Fruit fly (Drosophila melanogaster) whole organism: Measurements from ENCODE around the gene CG2182.

ENCODE experiments used
- CG8478 ChIP-seq: fragments of >200 bp; optimal IDR thresholded peaks from 2 replicates; lab custom pipeline; 2018; ENCODE audit warnings: inconsistent platforms
- Dll ChIP-seq: fragments of >200 bp; optimal IDR thresholded peaks from 2 replicates; lab custom pipeline; 2017
- EcR ChIP-seq, 2 experiments: fragments of >200 bp; optimal IDR thresholded peaks; 2 replicates each; lab custom pipeline; 2017; ENCODE audit warnings: missing biosample characterization in 2 of 2, missing genetic modification characterization in 2 of 2, missing genetic modification reagents in 2 of 2
- pan ChIP-seq: fragments of >200 bp; optimal IDR thresholded peaks from 2 replicates; lab custom pipeline; 2017
- psq ChIP-seq: fragments of >200 bp; optimal IDR thresholded peaks from 2 replicates; lab custom pipeline; 2017
- usp ChIP-seq: fragments of >200 bp; optimal IDR thresholded peaks from 2 replicates; lab custom pipeline; 2017; ENCODE audit warnings: missing biosample characterization, missing genetic modification characterization, mixed read lengths

CG2182 gene

DNA sequence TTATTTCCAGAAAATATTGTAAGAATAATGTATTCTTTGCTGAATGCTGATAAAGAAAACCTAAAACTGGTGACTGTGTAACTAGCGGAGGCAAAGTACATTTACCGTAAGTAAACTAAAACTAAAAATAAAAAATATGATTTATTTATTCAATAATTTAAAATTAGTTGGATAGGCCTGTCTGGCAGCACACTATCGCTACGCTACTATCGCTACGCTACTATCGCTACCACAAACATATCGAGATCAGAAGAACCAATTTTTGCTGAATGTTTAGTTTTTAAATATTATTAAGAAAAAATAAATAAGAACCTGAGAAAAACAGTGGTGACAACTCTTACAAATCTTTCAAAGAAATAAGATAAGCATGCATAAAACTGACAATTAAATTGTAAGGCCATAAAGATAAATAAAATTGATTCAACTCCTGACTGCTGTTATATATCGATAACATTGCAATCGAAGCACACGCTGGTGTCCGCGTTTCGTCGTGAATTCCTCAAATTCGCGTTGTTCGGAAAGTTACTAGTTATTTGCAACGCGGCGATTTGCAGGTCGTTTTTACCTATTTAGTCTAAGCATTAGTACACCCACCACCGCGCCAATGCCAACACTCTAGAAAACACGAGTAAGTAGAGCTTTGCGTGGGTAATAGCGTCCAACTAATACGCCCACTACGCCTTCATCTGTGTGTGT is 634 bp upstream of the CG2182 start, which contains the start of gene Wdr33:
Gene Wdr33 (plus strand): TSS at position 438 of the 696 bp plus-strand sequence.
- TF ChIP-seq usp (no peak), pan (lab: Kevin White, UChicago) (no peak), Dll (lab: Kevin White, UChicago) (no peak), EcR (GFP tag; optimal IDR thresholded peaks at IDR 0.05; lab: Kevin White, UChicago) (no peak), CG8478 (no peak), psq (lab: Kevin White, UChicago) (no peak)

DNA sequence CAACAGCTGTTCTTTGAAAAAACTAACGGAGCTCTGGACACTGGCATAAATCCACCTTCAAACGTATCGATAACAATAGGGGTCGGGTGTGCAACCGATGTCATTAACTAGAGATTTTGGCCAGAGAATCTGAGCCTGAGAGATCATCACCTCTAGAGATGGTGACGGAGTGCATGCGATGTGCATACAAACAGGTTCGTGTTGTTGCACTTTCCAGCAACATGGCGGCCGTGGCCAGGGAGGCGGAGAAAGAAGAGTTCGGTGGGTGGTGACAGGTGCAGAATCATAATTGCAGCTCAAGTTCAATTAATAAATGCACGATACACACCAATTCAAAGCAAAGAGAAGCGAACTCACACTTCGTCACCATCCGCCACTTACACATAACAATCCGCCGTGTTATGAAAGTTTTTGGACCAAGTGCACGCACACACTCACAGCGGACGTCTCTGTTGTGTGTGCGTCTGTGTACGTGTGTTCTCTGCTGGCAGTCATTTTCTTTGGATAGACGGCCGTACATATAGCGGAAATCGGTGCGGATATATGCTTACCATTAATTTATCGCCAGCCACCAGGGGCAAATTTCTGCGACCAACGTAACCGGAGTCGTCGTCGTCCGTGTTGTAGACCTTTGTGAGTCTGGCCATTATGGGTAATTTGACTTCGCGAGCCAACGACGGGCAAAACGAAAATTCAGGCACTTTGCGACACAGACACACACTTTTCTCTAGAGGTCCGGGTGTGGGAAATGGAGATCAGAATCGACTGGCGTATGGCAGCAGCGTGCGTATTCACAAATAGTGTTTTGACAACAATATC is 519 bp downstream of the CG2182 start:
- no peak for TF ChIP-seq psq (lab: Kevin White, UChicago)
- no peak for TF ChIP-seq pan (lab: Kevin White, UChicago)

DNA sequence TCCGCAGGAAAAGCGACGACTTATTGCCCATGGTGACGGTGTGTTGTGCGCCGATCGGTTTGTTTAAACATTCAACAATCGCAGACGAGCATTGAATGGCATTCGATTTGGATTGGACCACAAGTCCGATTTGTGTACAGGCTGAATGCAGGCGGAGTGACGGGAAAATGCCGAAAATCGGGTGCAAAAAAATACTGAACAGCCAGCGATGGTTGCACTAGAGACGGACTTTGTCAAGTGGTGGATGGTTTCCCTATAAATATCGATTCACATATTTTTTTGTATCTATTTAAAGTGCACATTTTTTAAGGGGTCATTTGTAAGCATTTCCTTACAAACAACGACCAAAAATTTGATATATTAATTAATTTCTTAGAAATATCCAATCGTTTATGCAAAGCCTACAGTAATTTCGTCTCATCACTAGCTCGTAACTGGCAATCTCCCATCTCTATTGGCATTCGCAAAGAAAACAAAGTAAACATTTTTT is 5.0 kb downstream of the CG2182 start, which contains the start of the genes elm and MED27:
Gene elm (minus strand): TSS at position 170 of the 490 bp plus-strand sequence.
Gene MED27 (plus strand): TSS at position 448 of the 490 bp plus-strand sequence.
- TF ChIP-seq usp: no peak
- TF ChIP-seq pan (lab: Kevin White, UChicago): no peak
- TF ChIP-seq CG8478: no peak
- no peak for TF ChIP-seq psq (lab: Kevin White, UChicago)

DNA sequence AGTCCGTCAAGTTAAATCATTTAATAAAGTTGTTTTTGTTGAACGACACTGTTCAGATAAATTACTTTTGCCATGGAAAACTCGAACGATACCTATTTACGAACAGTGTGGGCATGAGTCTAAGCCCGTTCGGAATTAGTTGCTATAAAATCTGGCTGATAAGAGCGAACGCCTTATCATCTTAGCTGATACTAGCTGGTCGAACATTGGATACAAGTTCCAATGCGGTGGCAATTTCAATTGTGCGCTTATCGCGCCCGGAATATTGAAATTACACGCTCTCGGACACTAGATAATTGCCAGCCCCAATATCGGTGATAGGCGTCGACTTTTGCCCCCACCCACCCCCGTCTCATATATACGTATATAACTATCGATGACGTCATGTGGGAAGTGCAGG is 5.8 kb downstream of the CG2182 start:
- no peak for TF ChIP-seq CG8478
- TF ChIP-seq usp: no peak
- TF ChIP-seq psq (lab: Kevin White, UChicago): no peak
- TF ChIP-seq pan (lab: Kevin White, UChicago): no peak
- TF ChIP-seq Dll (lab: Kevin White, UChicago): no peak
- TF ChIP-seq EcR (GFP tag; optimal IDR thresholded peaks at IDR 0.05; lab: Kevin White, UChicago): no peak

DNA sequence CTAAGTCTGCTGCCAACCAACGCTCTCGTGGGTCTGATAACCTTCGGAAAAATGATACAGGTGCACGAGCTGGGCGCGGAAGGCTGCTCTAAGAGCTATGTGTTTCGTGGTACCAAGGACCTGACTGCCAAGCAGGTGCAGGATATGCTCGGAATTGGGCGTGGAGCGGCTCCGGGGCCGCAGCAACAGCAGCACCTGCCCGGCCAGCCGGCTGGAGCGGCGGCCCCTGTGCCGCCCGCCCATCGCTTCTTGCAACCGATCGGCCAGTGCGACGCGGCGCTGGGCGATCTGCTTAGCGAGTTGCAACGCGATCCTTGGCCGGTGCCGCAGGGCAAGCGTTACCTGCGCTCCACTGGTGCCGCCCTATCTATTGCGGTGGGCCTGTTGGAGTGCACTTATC is 9.8 kb downstream of the CG2182 start:
- TF ChIP-seq usp (no peak), psq (lab: Kevin White, UChicago) (no peak), pan (lab: Kevin White, UChicago) (no peak), Dll (lab: Kevin White, UChicago) (no peak), CG8478 (no peak), EcR (GFP tag; optimal IDR thresholded peaks at IDR 0.05; lab: Kevin White, UChicago) (no peak)

DNA sequence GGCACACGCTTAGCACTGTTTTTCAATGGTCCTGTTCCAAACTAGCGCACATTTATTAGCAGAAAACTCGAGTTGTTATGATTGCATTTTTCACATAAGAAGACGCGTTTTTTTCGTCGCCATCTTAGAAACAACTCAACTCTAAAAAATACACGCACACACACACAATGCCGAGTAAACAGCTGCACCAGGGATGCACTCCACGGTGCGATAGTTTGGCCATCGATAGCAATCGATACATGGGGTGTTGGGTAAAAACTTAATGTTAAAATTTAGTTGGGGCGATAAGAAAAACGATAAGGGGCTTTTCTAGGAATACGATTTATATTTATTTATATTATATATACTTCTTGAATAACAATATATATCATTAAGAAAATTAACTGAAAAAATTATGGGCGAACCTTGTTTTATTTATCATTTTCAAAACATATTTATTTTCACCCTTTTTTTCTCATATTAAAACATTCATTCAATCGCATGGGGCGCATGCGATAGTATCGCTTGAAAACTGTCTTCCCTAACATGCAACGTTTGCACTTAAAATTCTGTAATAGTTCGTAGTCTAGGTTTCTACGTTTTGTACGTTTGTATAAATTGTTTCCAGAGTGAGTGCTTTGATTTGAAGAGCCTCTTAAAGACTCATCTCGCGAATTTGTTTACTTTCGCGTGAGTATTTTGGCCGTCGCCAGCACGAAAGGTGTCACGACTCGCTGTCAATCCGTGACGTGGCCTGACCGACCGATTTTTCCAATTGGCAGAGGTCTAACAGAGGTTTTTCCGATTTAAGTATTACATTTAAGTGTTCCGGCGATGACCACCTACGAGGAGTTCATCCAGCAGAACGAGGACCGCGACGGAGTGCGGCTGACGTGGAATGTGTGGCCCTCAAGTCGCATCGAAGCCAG is 10.9 kb downstream of the CG2182 start, which contains the start of the genes MTA1-like and Sec23:
Gene MTA1-like (minus strand): TSS at position 170 of the 908 bp plus-strand sequence.
Gene Sec23 (plus strand): TSS at position 497 of the 908 bp plus-strand sequence.
- no peak for TF ChIP-seq psq (lab: Kevin White, UChicago)
- TF ChIP-seq usp: no peak
- TF ChIP-seq EcR (GFP tag; optimal IDR thresholded peaks at IDR 0.05; lab: Kevin White, UChicago): no peak
- no peak for TF ChIP-seq CG8478
- TF ChIP-seq Dll (lab: Kevin White, UChicago): no peak

DNA sequence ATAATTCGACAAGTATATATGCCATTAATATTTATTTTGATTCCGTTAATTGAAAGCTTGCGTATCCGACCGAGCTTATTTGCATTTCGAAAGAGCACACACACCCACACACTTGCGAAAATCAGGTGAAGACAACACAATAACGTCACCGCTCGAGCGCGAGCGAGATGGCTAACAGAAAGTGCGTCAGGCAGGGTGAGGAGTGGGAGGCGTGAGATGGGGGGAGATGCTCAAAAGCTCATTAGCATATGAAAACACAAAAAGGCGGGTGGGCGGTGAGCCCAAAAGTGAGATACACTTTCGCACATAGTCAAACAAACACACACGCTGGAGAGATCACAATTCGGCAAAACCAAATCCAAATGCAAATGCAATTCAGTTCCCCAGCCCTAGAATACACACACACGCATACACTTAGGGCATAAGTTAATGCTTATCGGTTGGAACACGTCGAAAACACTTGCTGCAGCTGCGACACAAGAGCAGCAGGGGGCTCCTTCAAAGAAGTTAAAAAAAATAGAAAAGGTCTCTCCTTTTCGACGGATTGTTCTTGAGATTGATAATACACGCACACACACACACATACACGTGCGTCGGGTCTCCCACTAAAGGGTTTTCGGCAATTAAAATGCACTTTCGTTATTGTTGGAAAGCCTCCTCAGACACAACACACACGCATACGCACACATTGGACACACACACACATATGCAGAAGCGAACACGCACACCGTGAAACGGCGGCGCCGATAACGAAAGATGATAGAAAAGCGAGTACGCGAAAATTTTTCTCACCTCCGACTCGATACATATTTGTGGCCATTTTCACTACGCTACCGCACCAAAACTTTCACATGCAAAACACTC is 11.8 kb downstream of the CG2182 start:
- TF ChIP-seq psq (lab: Kevin White, UChicago) (no peak), Dll (lab: Kevin White, UChicago) (no peak), EcR (GFP tag; optimal IDR thresholded peaks at IDR 0.05; lab: Kevin White, UChicago) (no peak), usp (no peak), CG8478 (no peak), pan (lab: Kevin White, UChicago) (no peak)

DNA sequence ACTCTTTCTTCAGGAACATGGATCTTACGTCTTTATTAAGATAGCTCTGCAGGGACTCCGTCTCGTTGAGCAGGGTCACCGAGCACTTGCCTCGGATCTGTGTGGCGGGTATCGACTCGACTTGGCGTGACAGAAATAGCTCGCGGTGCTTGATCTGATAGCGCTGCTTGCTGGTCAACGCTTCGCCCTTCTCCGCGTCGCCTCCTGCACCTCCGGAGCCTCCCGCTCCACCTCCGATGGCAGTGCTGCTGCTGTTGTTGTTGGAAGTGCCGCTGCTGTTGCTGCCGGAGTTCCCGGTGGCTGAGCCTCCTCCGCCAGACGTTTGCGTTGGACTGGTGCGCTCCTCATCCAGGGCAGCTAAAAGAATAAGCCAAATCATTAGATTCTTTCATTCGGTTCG is 16.3 kb downstream of the CG2182 start:
- TF ChIP-seq usp (no peak), psq (lab: Kevin White, UChicago) (no peak), CG8478 (no peak), pan (lab: Kevin White, UChicago) (no peak), EcR (GFP tag; optimal IDR thresholded peaks at IDR 0.05; lab: Kevin White, UChicago) (no peak), Dll (lab: Kevin White, UChicago) (no peak)

DNA sequence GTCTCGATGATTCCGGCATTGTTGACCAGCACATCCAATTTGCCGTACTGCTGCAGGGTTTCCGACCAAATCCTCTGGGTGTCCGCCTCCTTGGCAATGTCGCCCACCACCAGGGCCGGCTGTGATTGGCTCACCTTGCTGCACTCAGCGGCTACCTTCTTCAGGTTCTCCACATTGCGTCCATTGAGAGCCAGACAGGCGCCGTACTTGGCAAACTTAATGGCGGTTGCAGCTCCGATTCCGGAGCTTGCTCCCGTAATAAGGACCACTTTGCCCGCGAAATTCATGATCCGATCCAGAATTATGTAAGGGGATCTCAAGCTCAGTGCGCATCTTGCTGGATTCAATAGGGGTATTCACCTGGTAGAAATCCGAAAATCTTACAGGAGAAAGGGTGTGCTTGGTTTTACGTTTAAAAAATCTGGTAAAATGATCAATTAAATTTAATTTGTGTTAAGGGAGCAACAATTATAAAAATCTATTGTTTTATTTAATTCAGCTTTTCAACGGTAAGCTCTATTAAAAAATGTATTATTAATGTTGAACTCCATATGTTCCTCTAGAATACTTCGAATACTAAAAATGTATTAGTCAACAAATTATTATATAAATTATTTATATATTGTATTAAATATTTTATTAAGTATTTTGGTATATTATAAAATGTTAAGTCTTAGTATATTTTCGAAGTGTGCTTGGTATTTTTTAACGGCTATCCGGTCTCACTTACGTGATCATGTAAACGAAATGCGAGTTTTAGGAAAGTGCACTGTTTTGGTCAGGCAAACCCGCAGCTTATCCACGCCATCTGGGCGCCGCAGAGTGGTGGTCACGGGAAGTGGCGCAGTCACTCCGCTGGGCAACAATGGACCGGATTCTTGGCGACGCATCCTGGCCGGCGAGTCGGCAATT is 22.9 kb downstream of the CG2182 start, which contains the start of the genes CG31548 and CG12170:
Gene CG31548 (minus strand): TSS at position 334 of the 912 bp plus-strand sequence.
Gene CG12170 (plus strand): TSS at position 716 of the 912 bp plus-strand sequence.
- TF ChIP-seq Dll (lab: Kevin White, UChicago) (no peak), pan (lab: Kevin White, UChicago) (no peak), usp (no peak), EcR (GFP tag; optimal IDR thresholded peaks at IDR 0.05; lab: Kevin White, UChicago) (no peak), psq (lab: Kevin White, UChicago) (no peak), CG8478 (no peak)
